Fruit fly (Drosophila melanogaster): ENCODE data around the gene CG4461.

Gene CG4461

dm6 chr3L:9377198-9378035, 2.2 kb downstream of the CG4461 start, which contains the start of gene Hsp26 (continued):
- TF ChIP-seq Blimp-1 (GFP tag; optimal IDR thresholded peaks at IDR 0.05) = peak; percentile 51
- TF ChIP-seq fd85E (GFP tag; optimal IDR thresholded peaks at IDR 0.05) = peak; percentile 88
- peak; percentile 97 for TF ChIP-seq svp (GFP tag)
- peak; percentile 89 for TF ChIP-seq Hr39 (GFP tag; optimal IDR thresholded peaks at IDR 0.05)
- peak; percentile 94 for TF ChIP-seq CG3919 (GFP tag; optimal IDR thresholded peaks at IDR 0.05)
- peak; percentile 95 for TF ChIP-seq CG10631 (GFP tag; optimal IDR thresholded peaks at IDR 0.05)
- peak; percentile 60 to 83 for TF ChIP-seq ss (GFP tag; optimal IDR thresholded peaks at IDR 0.05)
- peak; percentile 79 for TF ChIP-seq Sox15 (GFP tag; optimal IDR thresholded peaks at IDR 0.05)
- peak; percentile 31 for TF ChIP-seq fkh (GFP tag; optimal IDR thresholded peaks at IDR 0.05)
- peak; percentile 79 for TF ChIP-seq spab (GFP tag; optimal IDR thresholded peaks at IDR 0.05)
- peak; percentile 97 for TF ChIP-seq esn (GFP tag; optimal IDR thresholded peaks at IDR 0.05)
- TF ChIP-seq net (GFP tag; optimal IDR thresholded peaks at IDR 0.05) = peak; percentile 96
- TF ChIP-seq Hr38 (GFP tag; optimal IDR thresholded peaks at IDR 0.05) = no peak
- peak; percentile 87 for TF ChIP-seq CG11294 (GFP tag; IDR thresholded peaks at IDR 0.05)
- peak; percentile 80 for TF ChIP-seq CG6854 (GFP tag; optimal IDR thresholded peaks at IDR 0.05)
- TF ChIP-seq Hr4 (GFP tag; optimal IDR thresholded peaks at IDR 0.05) = peak; percentile 96
- peak; percentile 94 for TF ChIP-seq lz (GFP tag; optimal IDR thresholded peaks at IDR 0.05)
- TF ChIP-seq CG15336 (GFP tag; IDR thresholded peaks at IDR 0.05) = peak; percentile 98
- TF ChIP-seq acj6 (GFP tag; optimal IDR thresholded peaks at IDR 0.05) = peak; percentile 95
- TF ChIP-seq CG7368 (GFP tag; optimal IDR thresholded peaks at IDR 0.05) = peak; percentile 84
- peak; percentile 94 for TF ChIP-seq Smox (GFP tag; optimal IDR thresholded peaks at IDR 0.05)

dm6 chr3L:9379484-9380343, 4.5 kb downstream of the CG4461 start, which contains the start of gene Hsp67Ba:
TSS of gene Hsp67Ba (minus strand) at chr3L:9379534.
- TF ChIP-seq eg (GFP tag; IDR thresholded peaks at IDR 0.05) = 0 out of 3 replicates have a peak, but pooled peaks have one; percentile 25
- TF ChIP-seq Eip93F (GFP tag; optimal IDR thresholded peaks at IDR 0.05) = peak; percentile 41
- no peak; the same call in 2 of the 3 replicates for TF ChIP-seq CG6163 (GFP tag; IDR thresholded peaks at IDR 0.05)
- TF ChIP-seq CG8119 (GFP tag; IDR thresholded peaks at IDR 0.05) = 0 out of 3 replicates have a peak, but pooled peaks have one; percentile 18
- TF ChIP-seq svp (GFP tag) = peak; percentile 34
- TF ChIP-seq CG10669 (GFP tag; optimal IDR thresholded peaks at IDR 0.05) = no peak
- TF ChIP-seq CG32006 (GFP tag; optimal IDR thresholded peaks at IDR 0.05) = no peak
- no peak for TF ChIP-seq spab (GFP tag; optimal IDR thresholded peaks at IDR 0.05)
- TF ChIP-seq CG31627 (GFP tag; optimal IDR thresholded peaks at IDR 0.05) = no peak
- TF ChIP-seq CG6276 (GFP tag; optimal IDR thresholded peaks at IDR 0.05) = no peak
- no peak for TF ChIP-seq CG11294 (GFP tag; IDR thresholded peaks at IDR 0.05)
- no peak for TF ChIP-seq fkh (GFP tag; optimal IDR thresholded peaks at IDR 0.05)
- TF ChIP-seq CG6808 (GFP tag; optimal IDR thresholded peaks at IDR 0.05) = peak; percentile 51
- 0 out of 2 replicates have a peak, but pooled peaks have one; percentile 7 for TF ChIP-seq CG15336 (GFP tag; IDR thresholded peaks at IDR 0.05)
- no peak for TF ChIP-seq Hr4 (GFP tag; optimal IDR thresholded peaks at IDR 0.05)
- no peak for TF ChIP-seq CG6792 (GFP tag; optimal IDR thresholded peaks at IDR 0.05)
- TF ChIP-seq CG3032 (tag; optimal IDR thresholded peaks at IDR 0.05) = no peak
- TF ChIP-seq Blimp-1 (GFP tag; optimal IDR thresholded peaks at IDR 0.05) = no peak
- TF ChIP-seq dsx (GFP tag; optimal IDR thresholded peaks at IDR 0.05; ENCODE audit: poor library complexity, severe bottlenecking) = no peak
- TF ChIP-seq CG11762 (GFP tag; optimal IDR thresholded peaks at IDR 0.05; ENCODE audit: insufficient read depth) = no peak
- no peak for TF ChIP-seq CG8632 (GFP tag; optimal IDR thresholded peaks at IDR 0.05)
- no peak for TF ChIP-seq fd59A (GFP tag; optimal IDR thresholded peaks at IDR 0.05)
- TF ChIP-seq salr (GFP tag; optimal IDR thresholded peaks at IDR 0.05) = no peak
- TF ChIP-seq CG10631 (GFP tag; optimal IDR thresholded peaks at IDR 0.05) = no peak
- TF ChIP-seq esn (GFP tag; optimal IDR thresholded peaks at IDR 0.05) = no peak
- TF ChIP-seq Ets21C (GFP tag; optimal IDR thresholded peaks at IDR 0.05) = no peak
- no peak for TF ChIP-seq Met (GFP tag; optimal IDR thresholded peaks at IDR 0.05)
- no peak for TF ChIP-seq CG16779 (tag; optimal IDR thresholded peaks at IDR 0.05)
- TF ChIP-seq CG4318 (GFP tag; optimal IDR thresholded peaks at IDR 0.05) = no peak
- peak; percentile 23 for TF ChIP-seq CG9139 (GFP tag; optimal IDR thresholded peaks at IDR 0.05)
- TF ChIP-seq Lpt (GFP tag; optimal IDR thresholded peaks at IDR 0.05) = no peak
- TF ChIP-seq Eip75B (GFP tag; optimal IDR thresholded peaks at IDR 0.05) = no peak
- peak; percentile 67 for TF ChIP-seq Sox14 (GFP tag; optimal IDR thresholded peaks at IDR 0.05)
- TF ChIP-seq lz (GFP tag; optimal IDR thresholded peaks at IDR 0.05) = no peak
